Worm (Caenorhabditis elegans): ENCODE results near the gene col-147.

The col-147 gene

ce11 chrV:9633313-9633712 is at the start of gene col-147:
Gene col-147, minus strand, starts transcription at chrV:9633338.
- no peak for TF ChIP-seq alr-1 (tag; optimal IDR thresholded peaks at IDR 0.05)
- TF ChIP-seq nhr-25 (tag; optimal IDR thresholded peaks at IDR 0.05): peak; percentile 67
- no peak for TF ChIP-seq skn-1 (tag; optimal IDR thresholded peaks at IDR 0.05)
- no peak for TF ChIP-seq ama-1 (optimal IDR thresholded peaks at IDR 0.05)
- no peak for TF ChIP-seq ceh-82 (tag; optimal IDR thresholded peaks at IDR 0.05)
- peak; percentile 73 for TF ChIP-seq blmp-1 (tag; optimal IDR thresholded peaks at IDR 0.05; ENCODE audit: insufficient read depth)
- TF ChIP-seq fos-1 (tag; optimal IDR thresholded peaks at IDR 0.05): peak; percentile 10
- no peak for TF ChIP-seq snpc-4 (tag; optimal IDR thresholded peaks at IDR 0.05)
- no peak for TF ChIP-seq unc-62 (GFP tag; optimal IDR thresholded peaks at IDR 0.05)
- TF ChIP-seq egl-27 (tag; optimal IDR thresholded peaks at IDR 0.05): no peak
- no peak for TF ChIP-seq nhr-11 (tag; optimal IDR thresholded peaks at IDR 0.05)
- no peak for TF ChIP-seq nhr-10 (tag; optimal IDR thresholded peaks at IDR 0.05)
- no peak for TF ChIP-seq elt-3 (tag; optimal IDR thresholded peaks at IDR 0.05)
- no peak for TF ChIP-seq unc-55 (GFP tag; optimal IDR thresholded peaks at IDR 0.05)
- TF ChIP-seq sma-9 (GFP tag; optimal IDR thresholded peaks at IDR 0.05): peak; percentile 52
- TF ChIP-seq sma-9 (tag; optimal IDR thresholded peaks at IDR 0.05): no peak
- TF ChIP-seq sem-4 (tag; optimal IDR thresholded peaks at IDR 0.05): no peak
- TF ChIP-seq zag-1 (tag; optimal IDR thresholded peaks at IDR 0.05): no peak
- no peak for TF ChIP-seq peb-1 (tag; optimal IDR thresholded peaks at IDR 0.05)
- TF ChIP-seq lin-39 (tag; optimal IDR thresholded peaks at IDR 0.05): no peak
- no peak for TF ChIP-seq ceh-16 (tag; optimal IDR thresholded peaks at IDR 0.05)
- TF ChIP-seq lin-11 (tag; optimal IDR thresholded peaks at IDR 0.05): no peak
- TF ChIP-seq dmd-4 (tag; optimal IDR thresholded peaks at IDR 0.05): no peak
- TF ChIP-seq ztf-11 (tag; optimal IDR thresholded peaks at IDR 0.05): no peak
- peak; percentile 34 for TF ChIP-seq crh-2 (tag; optimal IDR thresholded peaks at IDR 0.05)
- peak; percentile 22 for TF ChIP-seq sma-3 (GFP tag; optimal IDR thresholded peaks at IDR 0.05)
- no peak for TF ChIP-seq ZK546.5 (tag; optimal IDR thresholded peaks at IDR 0.05)
- TF ChIP-seq F13H6.1 (tag; optimal IDR thresholded peaks at IDR 0.05): no peak
- no peak for TF ChIP-seq R02D3.7 (tag; optimal IDR thresholded peaks at IDR 0.05)
- no peak for TF ChIP-seq unc-39 (tag; optimal IDR thresholded peaks at IDR 0.05)
- no peak for TF ChIP-seq nhr-237 (tag; optimal IDR thresholded peaks at IDR 0.05)
- TF ChIP-seq mbf-1 (tag; optimal IDR thresholded peaks at IDR 0.05): no peak
- no peak for TF ChIP-seq C34F6.9 (tag; optimal IDR thresholded peaks at IDR 0.05)
- TF ChIP-seq nhr-21 (tag; optimal IDR thresholded peaks at IDR 0.05): no peak
- no peak for TF ChIP-seq aly-2 (tag; optimal IDR thresholded peaks at IDR 0.05)
- TF ChIP-seq nhr-23 (tag; optimal IDR thresholded peaks at IDR 0.05): no peak
- TF ChIP-seq nhr-6 (tag; optimal IDR thresholded peaks at IDR 0.05): no peak
- TF ChIP-seq Y55F3AM.14 (GFP tag; optimal IDR thresholded peaks at IDR 0.05): no peak
- no peak for TF ChIP-seq lin-13 (GFP tag; optimal IDR thresholded peaks at IDR 0.05)
- no peak for TF ChIP-seq gmeb-1 (tag; optimal IDR thresholded peaks at IDR 0.05)

ce11 chrV:9680260-9680659 is 47.1 kb upstream of the col-147 start:
- TF ChIP-seq snpc-4 (tag; optimal IDR thresholded peaks at IDR 0.05): no peak
- TF ChIP-seq unc-39 (tag; optimal IDR thresholded peaks at IDR 0.05): no peak
- no peak for TF ChIP-seq ztf-1 (GFP tag; conservative IDR thresholded peaks at IDR 0.05)
- TF ChIP-seq lsy-2 (tag; optimal IDR thresholded peaks at IDR 0.05): no peak
- TF ChIP-seq aly-2 (tag; optimal IDR thresholded peaks at IDR 0.05): no peak
- TF ChIP-seq ztf-4 (tag; optimal IDR thresholded peaks at IDR 0.05): no peak
- no peak for TF ChIP-seq sma-9 (GFP tag; optimal IDR thresholded peaks at IDR 0.05)
- no peak for TF ChIP-seq sma-9 (tag; optimal IDR thresholded peaks at IDR 0.05)
- TF ChIP-seq F13H6.1 (tag; optimal IDR thresholded peaks at IDR 0.05): no peak
- no peak for TF ChIP-seq alr-1 (tag; optimal IDR thresholded peaks at IDR 0.05)
- TF ChIP-seq ceh-82 (tag; optimal IDR thresholded peaks at IDR 0.05): no peak
- TF ChIP-seq mbf-1 (tag; optimal IDR thresholded peaks at IDR 0.05): no peak
- TF ChIP-seq sma-3 (GFP tag; optimal IDR thresholded peaks at IDR 0.05): no peak
- TF ChIP-seq nhr-237 (tag; optimal IDR thresholded peaks at IDR 0.05): no peak
- no peak for TF ChIP-seq R02D3.7 (tag; optimal IDR thresholded peaks at IDR 0.05)

- TF ChIP-seq ztf-4 (tag; optimal IDR thresholded peaks at IDR 0.05): no peak
- TF ChIP-seq fos-1 (tag; optimal IDR thresholded peaks at IDR 0.05): peak; percentile 63
- no peak for TF ChIP-seq nhr-11 (tag; optimal IDR thresholded peaks at IDR 0.05)
Measured at ce11 chrV:9679166-9679565, 46.0 kb upstream of the col-147 start, which contains the start of gene ZK287.9. Gene ZK287.9, plus strand, starts transcription at chrV:9679357.

Data from whole organism, L2 larva.